Fruit fly (Drosophila melanogaster) whole organism, adult: ENCODE results near the gene CG32269.

Experiments
- CG11617 ChIP-seq: fragments of 200-800 bp; sonication (Bioruptor generic); optimal IDR thresholded peaks from 2 replicates; lab custom pipeline; 2017; ENCODE audit warnings: mild to moderate bottlenecking, missing biosample characterization, missing genetic modification reagents, missing genetic modification characterization
- CG12768 ChIP-seq: fragments of 200-800 bp; sonication (Bioruptor generic); optimal IDR thresholded peaks from 2 replicates; lab custom pipeline; 2017; ENCODE audit warnings: missing biosample characterization, missing genetic modification characterization, mild to moderate bottlenecking, moderate library complexity, missing genetic modification reagents
- CG14711 ChIP-seq: fragments of 200-800 bp; sonication (Bioruptor generic); optimal IDR thresholded peaks from 2 replicates; lab custom pipeline; 2018; ENCODE audit warnings: missing biosample characterization, mild to moderate bottlenecking, missing genetic modification characterization, moderate library complexity
- CG33017 ChIP-seq: fragments of 200-800 bp; sonication (Bioruptor generic); optimal IDR thresholded peaks from 2 replicates; lab custom pipeline; 2018; ENCODE audit warnings: missing biosample characterization, mild to moderate bottlenecking, missing genetic modification characterization, moderate library complexity
- CG7045 ChIP-seq: fragments of 200-800 bp; sonication (Bioruptor generic); optimal IDR thresholded peaks from 2 replicates; lab custom pipeline; 2017; ENCODE audit warnings: missing biosample characterization, mild to moderate bottlenecking, missing genetic modification characterization
- Clk ChIP-seq: fragments of 200-800 bp; sonication (Bioruptor generic); optimal IDR thresholded peaks from 2 replicates; lab custom pipeline; 2017; ENCODE audit warnings: missing biosample characterization, missing genetic modification characterization
- Crg-1 ChIP-seq: fragments of 200-800 bp; sonication (Bioruptor generic); optimal IDR thresholded peaks from 2 replicates; lab custom pipeline; 2016; ENCODE audit warnings: missing biosample characterization, missing genetic modification characterization
- Mnt ChIP-seq: fragments of 200-800 bp; sonication (Bioruptor generic); optimal IDR thresholded peaks from 2 replicates; lab custom pipeline; 2016; ENCODE audit warnings: missing biosample characterization, mild to moderate bottlenecking, missing genetic modification characterization
- cnc ChIP-seq, 2 experiments: fragments of >200 bp; optimal IDR thresholded peaks; 2 replicates each; lab custom pipeline; 2017
- kay ChIP-seq: fragments of 200-800 bp; sonication (Bioruptor generic); peaks from one replicate; lab custom pipeline; 2016; ENCODE audit warnings: missing biosample characterization, missing genetic modification characterization, borderline replicate concordance
- pad ChIP-seq: fragments of 200-800 bp; sonication (Bioruptor generic); optimal IDR thresholded peaks from 3 replicates; lab custom pipeline; 2017; ENCODE audit warnings: missing biosample characterization, missing genetic modification characterization, mild to moderate bottlenecking, moderate library complexity, missing genetic modification reagents
- tj ChIP-seq: fragments of 200-800 bp; sonication (Bioruptor generic); optimal IDR thresholded peaks from 3 replicates; lab custom pipeline; 2017; ENCODE audit warnings: missing biosample characterization, mild to moderate bottlenecking, missing genetic modification characterization, moderate library complexity

- TF ChIP-seq Clk (GFP tag; lab: Kevin White, UChicago) (no peak), CG33017 (tag; lab: Kevin White, UChicago) (no peak), pad (GFP tag; lab: Kevin White, UChicago) (no peak), tj (GFP tag; lab: Kevin White, UChicago) (no peak), Mnt (no peak), CG14711 (tag; lab: Kevin White, UChicago) (no peak), kay (GFP tag; lab: Kevin White, UChicago) (no peak), Crg-1 (GFP tag; lab: Kevin White, UChicago) (no peak), cnc (optimal IDR thresholded peaks at IDR 0.05; lab: Kevin White, UChicago) (no peak), CG12768 (GFP tag; lab: Kevin White, UChicago) (no peak), CG11617 (GFP tag; lab: Kevin White, UChicago) (no peak), CG7045 (GFP tag; lab: Kevin White, UChicago) (no peak)
Measured at dm6 chr3L:3189647-3190046, 19.1 kb downstream of the CG32269 start, which contains the start of the genes CG42525 and CG14958.
